Worm (Caenorhabditis elegans) whole organism, L4 larva: ENCODE data around the gene daf-19.
A peak's percentile ranks its signal among the peaks of the same experiment; 100 is the strongest.

Experiments
- F37D6.2 ChIP-seq: sonication (generic microtip); optimal IDR thresholded peaks from 2 replicates; lab custom pipeline; 2016; ENCODE audit warnings: mild to moderate bottlenecking, missing genetic modification characterization, missing compliant biosample characterization
- F44E2.7 ChIP-seq: fragments of 200-800 bp; sonication (Bioruptor generic); IDR thresholded peaks from 2 replicates; pipeline ENCODE4 v2.1.2; 2022; ENCODE audit warnings: missing genetic modification characterization, missing compliant biosample characterization
- F49E8.2 ChIP-seq: sonication (generic microtip); optimal IDR thresholded peaks from 2 replicates; lab custom pipeline; 2016; ENCODE audit warnings: missing compliant biosample characterization, mild to moderate bottlenecking, missing genetic modification characterization, borderline replicate concordance
- T20F7.1 ChIP-seq: fragments of 200-800 bp; sonication (Bioruptor generic); optimal IDR thresholded peaks from 2 replicates; lab custom pipeline; 2018; ENCODE audit warnings: mild to moderate bottlenecking, missing genetic modification characterization, missing compliant biosample characterization
- ZK337.2 ChIP-seq: fragments of 200-800 bp; sonication (Bioruptor generic); IDR thresholded peaks from 2 replicates; pipeline ENCODE4 v1.3.6; 2022; ENCODE audit warnings: missing genetic modification reagents, missing genetic modification characterization, missing compliant biosample characterization
- arid-1 ChIP-seq: fragments of 200-800 bp; sonication (Bioruptor generic); conservative IDR thresholded peaks from 2 replicates; pipeline ENCODE4 v1.3.6; 2022; ENCODE audit warnings: missing genetic modification reagents, missing genetic modification characterization, missing compliant biosample characterization
- ceh-20 ChIP-seq: fragments of 200-800 bp; sonication (Bioruptor generic); IDR thresholded peaks from 2 replicates; pipeline ENCODE4 v1.3.6; 2022; ENCODE audit warnings: missing genetic modification reagents, missing genetic modification characterization, missing compliant biosample characterization
- ceh-28 ChIP-seq: fragments of 150-350 bp; optimal IDR thresholded peaks from 2 replicates; lab custom pipeline; 2014; ENCODE audit warnings: missing biosample characterization, missing genetic modification reagents, missing genetic modification characterization
- ceh-32 ChIP-seq: sonication (generic microtip); optimal IDR thresholded peaks from 2 replicates; lab custom pipeline; 2016; ENCODE audit warnings: mild to moderate bottlenecking, missing genetic modification characterization, missing compliant biosample characterization; ENCODE audit not compliant: poor library complexity
- ceh-82 ChIP-seq: sonication (generic microtip); optimal IDR thresholded peaks from 2 replicates; lab custom pipeline; 2017; ENCODE audit warnings: missing biosample characterization, missing genetic modification characterization
- cey-2 ChIP-seq: sonication (generic microtip); optimal IDR thresholded peaks from 3 replicates; lab custom pipeline; 2017; ENCODE audit warnings: missing genetic modification characterization, mild to moderate bottlenecking, missing compliant biosample characterization, antibody characterized with exemption, borderline replicate concordance; ENCODE audit not compliant: insufficient read depth
- ctbp-1 ChIP-seq: fragments of 200-800 bp; sonication (Bioruptor generic); IDR thresholded peaks from 2 replicates; pipeline ENCODE4 v1.3.6; 2022; ENCODE audit warnings: missing genetic modification reagents, missing genetic modification characterization, missing compliant biosample characterization
- daf-16 ChIP-seq, 3 experiments: sonication (generic microtip); optimal IDR thresholded peaks; 2 replicates each; lab custom pipeline; 2016 to 2017; ENCODE audit warnings: missing genetic modification characterization in 3 of 3, missing genetic modification reagents in 3 of 3, mild to moderate bottlenecking in 2 of 3, missing compliant biosample characterization in 2 of 3, missing biosample characterization in 1 of 3, moderate library complexity in 1 of 3
- dmd-6 ChIP-seq: fragments of 200-800 bp; sonication (Bioruptor generic); IDR thresholded peaks from 2 replicates; pipeline ENCODE4 v1.3.6; 2022; ENCODE audit warnings: missing genetic modification reagents, missing genetic modification characterization, missing compliant biosample characterization
- dmd-9 ChIP-seq: fragments of 200-800 bp; sonication (Bioruptor generic); IDR thresholded peaks from 2 replicates; pipeline ENCODE4 v1.3.6; 2022; ENCODE audit warnings: missing genetic modification reagents, missing genetic modification characterization, missing compliant biosample characterization
- duxl-1 ChIP-seq: sonication (generic microtip); optimal IDR thresholded peaks from 2 replicates; lab custom pipeline; 2016; ENCODE audit warnings: mild to moderate bottlenecking, missing genetic modification characterization, moderate library complexity, missing compliant biosample characterization; ENCODE audit not compliant: poor library complexity
- dve-1 ChIP-seq: sonication (generic microtip); optimal IDR thresholded peaks from 2 replicates; lab custom pipeline; 2017; ENCODE audit warnings: antibody characterized with exemption, mild to moderate bottlenecking, missing genetic modification characterization, missing compliant biosample characterization; ENCODE audit not compliant: insufficient read depth
- egl-43 ChIP-seq: fragments of 200-800 bp; sonication (Bioruptor generic); IDR thresholded peaks from 2 replicates; pipeline ENCODE4 v1.3.6; 2022; ENCODE audit warnings: missing genetic modification reagents, missing genetic modification characterization, missing compliant biosample characterization
- fkh-10 ChIP-seq: fragments of 150-350 bp; optimal IDR thresholded peaks from 2 replicates; lab custom pipeline; 2014; ENCODE audit warnings: missing biosample characterization, missing genetic modification reagents, missing genetic modification characterization
- hif-1 ChIP-seq, 2 experiments: sonication (generic microtip); optimal IDR thresholded peaks; 2 replicates each; lab custom pipeline; 2016 to 2017; ENCODE audit warnings: missing compliant biosample characterization in 2 of 2, missing genetic modification characterization in 2 of 2, missing genetic modification reagents in 2 of 2, missing genotype in 2 of 2, mild to moderate bottlenecking in 1 of 2
- hlh-11 ChIP-seq: fragments of 200-800 bp; sonication (Bioruptor generic); optimal IDR thresholded peaks from 2 replicates; lab custom pipeline; 2018; ENCODE audit warnings: mild to moderate bottlenecking, missing genetic modification characterization, missing compliant biosample characterization
- hmg-1.1 ChIP-seq: fragments of 200-800 bp; sonication (Bioruptor generic); IDR thresholded peaks from 2 replicates; pipeline ENCODE4 v1.3.6; 2022; ENCODE audit warnings: missing genetic modification reagents, missing genetic modification characterization, missing compliant biosample characterization
- lim-7 ChIP-seq: fragments of 200-800 bp; sonication (Bioruptor generic); IDR thresholded peaks from 2 replicates; pipeline ENCODE4 v1.3.6; 2022; ENCODE audit warnings: missing genetic modification characterization, missing compliant biosample characterization
- lin-1 ChIP-seq: fragments of 200-800 bp; sonication (Bioruptor generic); IDR thresholded peaks from 2 replicates; pipeline ENCODE4 v1.3.6; 2022; ENCODE audit warnings: missing genetic modification reagents, missing genetic modification characterization, missing compliant biosample characterization
- lin-13 ChIP-seq: fragments of 150-350 bp; optimal IDR thresholded peaks from 2 replicates; lab custom pipeline; 2014; ENCODE audit warnings: missing biosample characterization, missing genetic modification reagents, missing genetic modification characterization
- lin-15B ChIP-seq: fragments of 150-350 bp; sonication (generic microtip); optimal IDR thresholded peaks from 3 replicates; lab custom pipeline; 2014; ENCODE audit warnings: missing biosample characterization, missing genetic modification characterization
- lin-38 ChIP-seq: fragments of 200-800 bp; sonication (Bioruptor generic); IDR thresholded peaks from 2 replicates; pipeline ENCODE4 v1.3.6; 2022; ENCODE audit warnings: missing genetic modification reagents, missing genetic modification characterization, missing compliant biosample characterization
- lsy-2 ChIP-seq, 2 experiments: fragments of 150-350 bp in 1 of 2; sonication (generic microtip) in 1 of 2; optimal IDR thresholded peaks; 2 replicates each; lab custom pipeline; 2014 to 2017; ENCODE audit warnings: missing biosample characterization in 2 of 2, missing genetic modification characterization in 2 of 2
- mep-1 ChIP-seq: fragments of 150-350 bp; sonication (generic microtip); optimal IDR thresholded peaks from 3 replicates; lab custom pipeline; 2014; ENCODE audit warnings: missing biosample characterization, missing genetic modification characterization
- mes-2 ChIP-seq: sonication (generic microtip); optimal IDR thresholded peaks from 2 replicates; lab custom pipeline; 2016; ENCODE audit warnings: missing genotype, mild to moderate bottlenecking, missing genetic modification characterization, missing compliant biosample characterization; ENCODE audit not compliant: poor library complexity, severe bottlenecking
- mxl-3 ChIP-seq: fragments of 200-800 bp; sonication (Bioruptor generic); optimal IDR thresholded peaks from 2 replicates; lab custom pipeline; 2018; ENCODE audit warnings: mild to moderate bottlenecking, missing genetic modification characterization, missing compliant biosample characterization
- nhr-102 ChIP-seq: sonication (generic microtip); optimal IDR thresholded peaks from 2 replicates; lab custom pipeline; 2016; ENCODE audit warnings: mild to moderate bottlenecking, missing genetic modification characterization, moderate library complexity, missing compliant biosample characterization
- nhr-25 ChIP-seq: sonication (generic microtip); optimal IDR thresholded peaks from 2 replicates; lab custom pipeline; 2017; ENCODE audit warnings: missing genetic modification characterization, mild to moderate bottlenecking, missing compliant biosample characterization, antibody characterized with exemption, moderate library complexity, borderline replicate concordance; ENCODE audit not compliant: insufficient read depth
- nhr-28 ChIP-seq: fragments of 150-350 bp; optimal IDR thresholded peaks from 2 replicates; lab custom pipeline; 2014; ENCODE audit warnings: missing biosample characterization, missing genetic modification characterization
- nhr-42 ChIP-seq: fragments of 200-800 bp; sonication (Bioruptor generic); IDR thresholded peaks from 2 replicates; pipeline ENCODE4 v1.3.6; 2022; ENCODE audit warnings: missing genetic modification characterization, missing compliant biosample characterization
- nhr-48 ChIP-seq: sonication (generic microtip); optimal IDR thresholded peaks from 2 replicates; lab custom pipeline; 2016; ENCODE audit warnings: mild to moderate bottlenecking, missing genetic modification characterization, missing compliant biosample characterization
- nhr-6 ChIP-seq: fragments of 150-350 bp; optimal IDR thresholded peaks from 2 replicates; lab custom pipeline; 2014; ENCODE audit warnings: missing biosample characterization, missing genetic modification characterization
- nhr-76 ChIP-seq: fragments of 150-350 bp; optimal IDR thresholded peaks from 2 replicates; lab custom pipeline; 2014; ENCODE audit warnings: missing biosample characterization, missing genetic modification characterization
- rbr-2 ChIP-seq: sonication (generic microtip); optimal IDR thresholded peaks from 2 replicates; lab custom pipeline; 2016; ENCODE audit warnings: missing genotype, missing genetic modification characterization, missing compliant biosample characterization
- spr-1 ChIP-seq: sonication (generic microtip); optimal IDR thresholded peaks from 2 replicates; lab custom pipeline; 2016; ENCODE audit warnings: mild to moderate bottlenecking, missing genetic modification characterization, missing compliant biosample characterization
- unc-130 ChIP-seq: sonication (generic microtip); optimal IDR thresholded peaks from 2 replicates; lab custom pipeline; 2016; ENCODE audit warnings: missing genetic modification reagents, missing genetic modification characterization, missing compliant biosample characterization
- zfp-3 ChIP-seq: fragments of 200-800 bp; sonication (Bioruptor generic); conservative IDR thresholded peaks from 2 replicates; pipeline ENCODE4 v1.3.6; 2022; ENCODE audit warnings: missing genetic modification reagents, missing genetic modification characterization, missing compliant biosample characterization
- ztf-11 ChIP-seq: fragments of 150-350 bp; optimal IDR thresholded peaks from 2 replicates; lab custom pipeline; 2014; ENCODE audit warnings: missing biosample characterization, missing genetic modification characterization
- ztf-7 ChIP-seq: fragments of 150-350 bp; optimal IDR thresholded peaks from 2 replicates; lab custom pipeline; 2014; ENCODE audit warnings: missing biosample characterization, missing genetic modification characterization

The daf-19 gene

ce11 chrII:10189369-10189768 is 20.2 kb upstream of the daf-19 start, which contains the start of gene cdc-25.4:
Gene cdc-25.4 (minus strand): TSS chrII:10189469.
- no peak for TF ChIP-seq arid-1
- TF ChIP-seq mep-1 (tag; lab: Kevin White, UChicago): no peak

- TF ChIP-seq zfp-3 (GFP tag; lab: Robert Waterston, UW) (no peak), ZK337.2 (no peak), nhr-76 (tag; lab: Kevin White, UChicago) (no peak), dmd-9 (GFP tag; lab: Robert Waterston, UW) (no peak), nhr-42 (no peak), dmd-6 (GFP tag; lab: Robert Waterston, UW) (no peak), hif-1 (tag; optimal IDR thresholded peaks at IDR 0.05; lab: Kevin White, UChicago) (no peak), lim-7 (GFP tag; lab: Robert Waterston, UW) (no peak), cey-2 (no peak), dve-1 (no peak), F49E8.2 (tag; lab: Kevin White, UChicago) (no peak), ztf-11 (tag; lab: Kevin White, UChicago) (no peak), F44E2.7 (GFP tag; lab: Robert Waterston, UW) (no peak), daf-16 (GFP tag; optimal IDR thresholded peaks at IDR 0.05; lab: Kevin White, UChicago) (no peak), daf-16 (tag; optimal IDR thresholded peaks at IDR 0.05; lab: Kevin White, UChicago) (no peak), ceh-82 (no peak), unc-130 (GFP tag; lab: Kevin White, UChicago) (no peak), lin-15B (no peak)
Observed at ce11 chrII:10187808-10188207, 18.7 kb upstream of the daf-19 start, which contains the start of gene srd-2. Gene srd-2 (minus strand): TSS chrII:10187908.

ce11 chrII:10182634-10183033 is 13.5 kb upstream of the daf-19 start, which contains the start of gene srd-1:
Gene srd-1 (minus strand): TSS chrII:10182734.
- TF ChIP-seq ztf-7 (no peak), mxl-3 (GFP tag; lab: Kevin White, UChicago) (no peak), ceh-32 (tag; lab: Kevin White, UChicago) (no peak), nhr-102 (tag; lab: Kevin White, UChicago) (no peak), spr-1 (no peak), lin-1 (GFP tag; lab: Robert Waterston, UW) (no peak), T20F7.1 (GFP tag; lab: Kevin White, UChicago) (no peak), nhr-6 (tag; lab: Kevin White, UChicago) (no peak)

ce11 chrII:10174338-10174737 is 5.2 kb upstream of the daf-19 start, which contains the start of gene F33H1.4:
Gene F33H1.4 (plus strand): TSS chrII:10174648.
- TF ChIP-seq ceh-28 (tag; lab: Kevin White, UChicago) (peak; percentile 51), ctbp-1 (no peak), lin-38 (peak; percentile 57; the same call in 1 of the 2 replicates), mes-2 (tag; lab: Kevin White, UChicago) (peak; percentile 80), unc-130 (GFP tag; lab: Kevin White, UChicago) (peak; percentile 20), nhr-28 (tag; lab: Kevin White, UChicago) (peak; percentile 12), rbr-2 (tag; lab: Kevin White, UChicago) (peak; percentile 3), nhr-25 (tag; lab: Kevin White, UChicago) (no peak), lsy-2 (tag; optimal IDR thresholded peaks at IDR 0.05; lab: Kevin White, UChicago) (peak; percentile 77 to 96), lim-7 (GFP tag; lab: Robert Waterston, UW) (no peak), ZK337.2 (no peak), arid-1 (peak; percentile 62; the same call in 1 of the 2 replicates), egl-43 (GFP tag; lab: Robert Waterston, UW) (no peak), F37D6.2 (tag; lab: Kevin White, UChicago) (peak; percentile 69), hmg-1.1 (GFP tag; lab: Robert Waterston, UW) (peak; percentile 74), zfp-3 (GFP tag; lab: Robert Waterston, UW) (peak; percentile 33; the same call in 1 of the 2 replicates), F49E8.2 (tag; lab: Kevin White, UChicago) (peak; percentile 8), fkh-10 (GFP tag; lab: Kevin White, UChicago) (peak; percentile 3), duxl-1 (tag; lab: Kevin White, UChicago) (peak; percentile 44), nhr-48 (tag; lab: Kevin White, UChicago) (peak; percentile 21), ceh-20 (GFP tag; lab: Robert Waterston, UW) (0 out of 2 replicates have a peak, but pooled peaks have one; percentile 24), lin-13 (peak; percentile 99), hlh-11 (tag; lab: Kevin White, UChicago) (peak; percentile 51)
